Worm (Caenorhabditis elegans) whole organism, L2 larva: Measurements from ENCODE around the gene ccdc-149.

Experiments
- C34F6.9 ChIP-seq: fragments of 150-350 bp; optimal IDR thresholded peaks from 2 replicates; lab custom pipeline; 2014; ENCODE audit warnings: missing biosample characterization, missing genetic modification characterization
- F13H6.1 ChIP-seq: sonication (generic microtip); optimal IDR thresholded peaks from 2 replicates; lab custom pipeline; 2016; ENCODE audit warnings: missing genetic modification characterization, missing compliant biosample characterization
- Y55F3AM.14 ChIP-seq: fragments of 200-800 bp; sonication (Bioruptor generic); optimal IDR thresholded peaks from 2 replicates; lab custom pipeline; 2018; ENCODE audit warnings: mild to moderate bottlenecking, missing genetic modification characterization, missing compliant biosample characterization
- ZK546.5 ChIP-seq: sonication (generic microtip); optimal IDR thresholded peaks from 2 replicates; lab custom pipeline; 2017; ENCODE audit warnings: missing biosample characterization, missing genetic modification characterization
- ama-1 ChIP-seq: fragments of 150-350 bp; optimal IDR thresholded peaks from 2 replicates; lab custom pipeline; 2018; ENCODE audit warnings: inconsistent platforms
- blmp-1 ChIP-seq: sonication (generic microtip); optimal IDR thresholded peaks from 2 replicates; lab custom pipeline; 2017; ENCODE audit warnings: missing genetic modification characterization, mild to moderate bottlenecking, missing compliant biosample characterization, antibody characterized with exemption, moderate library complexity; ENCODE audit not compliant: insufficient read depth
- ceh-16 ChIP-seq: fragments of 150-350 bp; optimal IDR thresholded peaks from 2 replicates; lab custom pipeline; 2014; ENCODE audit warnings: missing biosample characterization, missing genetic modification characterization
- dmd-4 ChIP-seq: sonication (generic microtip); optimal IDR thresholded peaks from 2 replicates; lab custom pipeline; 2017; ENCODE audit warnings: missing biosample characterization, missing genetic modification characterization
- elt-3 ChIP-seq: sonication (generic microtip); optimal IDR thresholded peaks from 2 replicates; lab custom pipeline; 2017; ENCODE audit warnings: missing biosample characterization, missing genetic modification characterization
- fos-1 ChIP-seq: fragments of 150-350 bp; optimal IDR thresholded peaks from 2 replicates; lab custom pipeline; 2014; ENCODE audit warnings: missing biosample characterization, missing genetic modification characterization
- gmeb-1 ChIP-seq: fragments of 150-350 bp; optimal IDR thresholded peaks from 2 replicates; lab custom pipeline; 2014; ENCODE audit warnings: missing biosample characterization, missing genetic modification characterization
- lin-11 ChIP-seq: fragments of 150-350 bp; sonication (generic microtip); optimal IDR thresholded peaks from 2 replicates; lab custom pipeline; 2014; ENCODE audit warnings: missing biosample characterization, missing genetic modification characterization, inconsistent platforms, mixed read lengths
- lin-13 ChIP-seq: fragments of 150-350 bp; optimal IDR thresholded peaks from 2 replicates; lab custom pipeline; 2014; ENCODE audit warnings: missing biosample characterization, missing genetic modification reagents, missing genetic modification characterization
- lin-39 ChIP-seq: fragments of 150-350 bp; optimal IDR thresholded peaks from 2 replicates; lab custom pipeline; 2014; ENCODE audit warnings: missing biosample characterization, missing genetic modification reagents, missing genetic modification characterization
- mab-5 ChIP-seq: fragments of 150-350 bp; optimal IDR thresholded peaks from 2 replicates; lab custom pipeline; 2014; ENCODE audit warnings: missing biosample characterization, missing genetic modification characterization
- mbf-1 ChIP-seq: sonication (generic microtip); optimal IDR thresholded peaks from 2 replicates; lab custom pipeline; 2017; ENCODE audit warnings: missing biosample characterization, missing genetic modification characterization
- mdl-1 ChIP-seq, 2 experiments: fragments of 150-350 bp in 1 of 2; sonication (generic microtip) in 1 of 2; optimal IDR thresholded peaks; 2 replicates each; lab custom pipeline; 2017; ENCODE audit warnings: missing biosample characterization in 2 of 2, missing genetic modification characterization in 2 of 2
- nhr-10 ChIP-seq: sonication (generic microtip); optimal IDR thresholded peaks from 2 replicates; lab custom pipeline; 2017; ENCODE audit warnings: missing biosample characterization, missing genetic modification characterization
- nhr-11 ChIP-seq: fragments of 150-350 bp; optimal IDR thresholded peaks from 2 replicates; lab custom pipeline; 2014; ENCODE audit warnings: missing biosample characterization, missing genetic modification characterization
- nhr-12 ChIP-seq: fragments of 150-350 bp; optimal IDR thresholded peaks from 2 replicates; lab custom pipeline; 2014; ENCODE audit warnings: missing biosample characterization, missing genetic modification characterization
- nhr-129 ChIP-seq: fragments of 150-350 bp; optimal IDR thresholded peaks from 2 replicates; lab custom pipeline; 2014; ENCODE audit warnings: missing biosample characterization, missing genetic modification characterization
- nhr-237 ChIP-seq: fragments of 150-350 bp; optimal IDR thresholded peaks from 2 replicates; lab custom pipeline; 2014; ENCODE audit warnings: missing biosample characterization, missing genetic modification characterization
- nhr-25 ChIP-seq: fragments of 150-350 bp; sonication (generic microtip); optimal IDR thresholded peaks from 3 replicates; lab custom pipeline; 2014; ENCODE audit warnings: missing biosample characterization, missing genetic modification characterization
- nhr-6 ChIP-seq: fragments of 150-350 bp; optimal IDR thresholded peaks from 2 replicates; lab custom pipeline; 2014; ENCODE audit warnings: missing biosample characterization, missing genetic modification characterization
- peb-1 ChIP-seq: fragments of 150-350 bp; optimal IDR thresholded peaks from 2 replicates; lab custom pipeline; 2014; ENCODE audit warnings: missing biosample characterization, missing genetic modification characterization
- sem-4 ChIP-seq: fragments of 150-350 bp; optimal IDR thresholded peaks from 2 replicates; lab custom pipeline; 2014; ENCODE audit warnings: missing biosample characterization, missing genetic modification reagents, missing genetic modification characterization
- skn-1 ChIP-seq: sonication (generic microtip); optimal IDR thresholded peaks from 2 replicates; lab custom pipeline; 2017; ENCODE audit warnings: missing biosample characterization, missing genetic modification characterization
- sma-3 ChIP-seq: sonication (generic microtip); optimal IDR thresholded peaks from 2 replicates; lab custom pipeline; 2016; ENCODE audit warnings: missing genetic modification reagents, missing genetic modification characterization, missing compliant biosample characterization
- sma-9 ChIP-seq, 2 experiments: fragments of 150-350 bp in 1 of 2; sonication (generic microtip) in 1 of 2; optimal IDR thresholded peaks; 2 replicates each; lab custom pipeline; 2014 to 2016; ENCODE audit warnings: missing genetic modification characterization in 2 of 2, mild to moderate bottlenecking in 1 of 2, missing biosample characterization in 1 of 2, missing compliant biosample characterization in 1 of 2, missing genetic modification reagents in 1 of 2, moderate library complexity in 1 of 2
- unc-55 ChIP-seq: fragments of 150-350 bp; sonication (generic microtip); optimal IDR thresholded peaks from 3 replicates; lab custom pipeline; 2014; ENCODE audit warnings: missing biosample characterization, missing genetic modification reagents, missing genetic modification characterization
- unc-62 ChIP-seq: fragments of 150-350 bp; optimal IDR thresholded peaks from 2 replicates; lab custom pipeline; 2014; ENCODE audit warnings: missing biosample characterization, missing genetic modification reagents, missing genetic modification characterization
- zag-1 ChIP-seq: fragments of 150-350 bp; optimal IDR thresholded peaks from 2 replicates; lab custom pipeline; 2014; ENCODE audit warnings: missing biosample characterization, missing genetic modification characterization
- ztf-11 ChIP-seq: sonication (generic microtip); optimal IDR thresholded peaks from 2 replicates; lab custom pipeline; 2017; ENCODE audit warnings: missing biosample characterization, missing genetic modification characterization

The ccdc-149 gene

DNA sequence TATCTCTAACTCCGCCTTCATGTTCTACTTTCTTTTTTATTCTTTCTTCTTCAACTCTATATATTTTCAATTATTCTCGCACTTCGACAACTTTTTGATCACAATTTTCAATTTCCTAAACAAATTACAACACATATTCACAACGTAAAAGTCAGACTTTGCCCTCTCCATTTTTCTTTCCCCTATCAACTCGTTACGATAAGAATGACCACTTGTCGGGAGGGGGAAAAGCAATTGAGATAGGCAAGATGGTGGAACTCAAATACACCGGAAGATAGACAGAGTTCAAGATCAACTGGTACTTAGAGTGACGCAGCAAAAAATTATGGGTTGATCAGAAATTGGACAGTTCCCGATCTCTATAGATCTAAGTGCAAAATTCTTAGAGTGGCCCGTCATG lies 43.8 kb upstream of the ccdc-149 start:
- TF ChIP-seq gmeb-1 (tag; lab: Kevin White, UChicago), result no peak
- TF ChIP-seq lin-39 (tag; lab: Kevin White, UChicago), result no peak
- TF ChIP-seq F13H6.1 (tag; lab: Kevin White, UChicago), result no peak
- peak; percentile 13 for TF ChIP-seq sma-9 (GFP tag; optimal IDR thresholded peaks at IDR 0.05; lab: Kevin White, UChicago)
- TF ChIP-seq sma-9 (tag; optimal IDR thresholded peaks at IDR 0.05; lab: Kevin White, UChicago), result no peak
- no peak for TF ChIP-seq mab-5 (tag; lab: Kevin White, UChicago)
- TF ChIP-seq lin-13 (GFP tag; lab: Kevin White, UChicago), result no peak
- TF ChIP-seq fos-1 (tag; lab: Kevin White, UChicago), result peak; percentile 23
- TF ChIP-seq dmd-4, result no peak
- no peak for TF ChIP-seq ztf-11 (tag; lab: Kevin White, UChicago)
- no peak for TF ChIP-seq nhr-6 (tag; lab: Kevin White, UChicago)
- TF ChIP-seq, all 48 proteins: peak for 2

DNA sequence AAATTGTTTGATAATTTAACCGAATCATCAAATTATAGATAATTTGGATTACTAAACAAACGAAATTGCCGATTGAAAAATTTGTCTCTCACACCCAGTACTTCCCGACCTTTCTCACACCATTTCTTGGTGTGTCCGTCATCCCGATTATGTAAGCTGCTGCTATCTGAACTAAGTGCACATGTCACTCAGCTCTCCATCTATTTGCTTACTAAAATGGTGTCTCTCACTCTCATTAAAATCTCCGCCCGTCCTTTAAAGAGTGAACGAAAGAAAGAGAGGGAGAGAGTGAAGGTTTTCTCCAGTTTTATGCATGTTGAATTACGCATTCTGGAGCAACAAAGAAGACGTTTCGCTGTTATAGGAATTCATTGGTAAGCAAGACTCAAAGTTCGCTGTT lies 43.3 kb upstream of the ccdc-149 start:
- TF ChIP-seq nhr-237 (no peak), sma-9 (GFP tag; optimal IDR thresholded peaks at IDR 0.05; lab: Kevin White, UChicago) (peak; percentile 4), sma-9 (tag; optimal IDR thresholded peaks at IDR 0.05; lab: Kevin White, UChicago) (no peak), skn-1 (tag; lab: Kevin White, UChicago) (no peak), unc-55 (GFP tag; lab: Kevin White, UChicago) (peak; percentile 89)

DNA sequence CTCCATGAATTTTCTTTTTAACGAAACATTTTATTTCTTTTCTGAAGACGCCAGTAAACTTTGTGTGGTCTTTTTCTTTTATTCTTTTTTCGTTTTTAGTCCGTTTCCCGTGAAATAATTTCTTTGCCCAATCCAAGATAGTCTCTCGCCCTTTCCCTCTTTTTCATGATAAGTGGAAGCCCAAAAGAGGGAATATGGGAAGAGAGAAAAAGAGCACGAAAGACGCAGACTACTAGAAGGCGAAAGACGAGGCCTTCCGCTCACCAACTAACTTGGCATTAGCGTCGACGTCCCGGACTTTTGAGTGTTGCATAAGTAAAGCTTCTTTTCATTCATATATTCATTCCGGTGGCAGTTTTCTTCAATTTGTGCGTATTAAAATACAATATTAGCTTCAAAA lies 41.6 kb upstream of the ccdc-149 start:
- TF ChIP-seq lin-39 (tag; lab: Kevin White, UChicago), result no peak
- TF ChIP-seq C34F6.9 (tag; lab: Kevin White, UChicago), result peak; percentile 58
- TF ChIP-seq nhr-25 (tag; lab: Kevin White, UChicago), result no peak
- TF ChIP-seq nhr-6 (tag; lab: Kevin White, UChicago), result no peak
- no peak for TF ChIP-seq elt-3 (tag; lab: Kevin White, UChicago)
- TF ChIP-seq zag-1 (tag; lab: Kevin White, UChicago), result no peak
- TF ChIP-seq mbf-1, result no peak
- TF ChIP-seq skn-1 (tag; lab: Kevin White, UChicago), result no peak
- no peak for TF ChIP-seq gmeb-1 (tag; lab: Kevin White, UChicago)
- TF ChIP-seq unc-62 (GFP tag; lab: Kevin White, UChicago), result no peak
- no peak for TF ChIP-seq nhr-12 (tag; lab: Kevin White, UChicago)
- TF ChIP-seq nhr-129, result peak; percentile 8
- TF ChIP-seq lin-11 (tag; lab: Kevin White, UChicago), result no peak
- no peak for TF ChIP-seq nhr-10 (tag; lab: Kevin White, UChicago)
- TF ChIP-seq fos-1 (tag; lab: Kevin White, UChicago), result no peak
- TF ChIP-seq lin-13 (GFP tag; lab: Kevin White, UChicago), result no peak
- TF ChIP-seq ama-1 (lab: Kevin White, UChicago), result no peak
- TF ChIP-seq ZK546.5 (tag; lab: Kevin White, UChicago), result no peak
- peak; percentile 53 for TF ChIP-seq unc-55 (GFP tag; lab: Kevin White, UChicago)
- TF ChIP-seq, all 48 proteins: peak for 3

DNA sequence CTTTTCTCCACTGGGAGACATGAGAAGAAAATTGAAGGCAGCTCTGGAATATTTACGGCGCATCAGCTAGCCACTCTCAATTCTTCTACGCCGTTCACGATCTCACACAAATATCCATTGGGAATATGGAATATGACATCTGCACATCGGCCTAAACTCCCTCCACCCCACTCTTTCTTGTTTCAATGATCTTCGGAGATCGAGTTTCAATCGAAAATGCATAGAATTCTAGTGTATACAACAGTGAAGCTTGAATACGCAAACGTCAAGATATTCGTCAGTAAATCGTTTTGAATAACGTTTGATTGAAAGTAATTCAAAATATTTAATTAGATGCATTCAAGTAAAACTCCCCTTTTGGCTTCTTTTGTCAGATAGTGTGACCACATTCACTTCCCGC lies 40.6 kb upstream of the ccdc-149 start:
- peak; percentile 57 for TF ChIP-seq unc-55 (GFP tag; lab: Kevin White, UChicago)
- no peak for TF ChIP-seq Y55F3AM.14 (GFP tag; lab: Kevin White, UChicago)

DNA sequence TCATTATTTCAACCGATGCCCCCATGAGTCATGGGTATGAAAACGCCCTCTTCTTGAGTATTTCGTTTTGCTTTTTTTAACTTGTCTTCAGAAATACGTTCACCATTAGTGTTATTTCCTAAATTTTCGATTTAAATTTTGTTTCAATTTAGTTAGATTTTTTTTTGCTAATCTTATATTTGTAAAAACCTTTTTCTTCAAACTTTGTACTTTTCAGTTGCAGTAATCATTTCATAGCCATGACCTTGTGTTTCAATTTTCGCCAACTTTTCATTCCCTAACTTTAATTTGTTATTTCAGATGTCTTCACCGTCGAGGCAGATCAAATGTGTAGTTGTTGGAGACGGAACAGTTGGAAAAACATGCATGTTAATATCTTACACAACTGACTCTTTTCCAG lies 37.1 kb upstream of the ccdc-149 start, which contains the start of gene mig-2:
mig-2 (plus strand) TSS at position 301 of the 400 bp plus-strand sequence.
- no peak for TF ChIP-seq mdl-1 (tag; optimal IDR thresholded peaks at IDR 0.05; lab: Kevin White, UChicago)
- no peak for TF ChIP-seq blmp-1 (tag; lab: Kevin White, UChicago)
- no peak for TF ChIP-seq ZK546.5 (tag; lab: Kevin White, UChicago)
- TF ChIP-seq nhr-129, result no peak
- no peak for TF ChIP-seq nhr-10 (tag; lab: Kevin White, UChicago)
- no peak for TF ChIP-seq elt-3 (tag; lab: Kevin White, UChicago)
- no peak for TF ChIP-seq ama-1 (lab: Kevin White, UChicago)
- TF ChIP-seq nhr-237, result no peak
- TF ChIP-seq peb-1 (tag; lab: Kevin White, UChicago), result no peak
- TF ChIP-seq nhr-11 (tag; lab: Kevin White, UChicago), result no peak
- no peak for TF ChIP-seq zag-1 (tag; lab: Kevin White, UChicago)
- TF ChIP-seq sma-9 (GFP tag; optimal IDR thresholded peaks at IDR 0.05; lab: Kevin White, UChicago), result no peak
- no peak for TF ChIP-seq sma-9 (tag; optimal IDR thresholded peaks at IDR 0.05; lab: Kevin White, UChicago)
- no peak for TF ChIP-seq ztf-11 (tag; lab: Kevin White, UChicago)
- TF ChIP-seq sem-4 (tag; lab: Kevin White, UChicago), result no peak
- no peak for TF ChIP-seq fos-1 (tag; lab: Kevin White, UChicago)
- TF ChIP-seq gmeb-1 (tag; lab: Kevin White, UChicago), result no peak
- no peak for TF ChIP-seq lin-11 (tag; lab: Kevin White, UChicago)
- TF ChIP-seq ceh-16 (tag; lab: Kevin White, UChicago), result no peak
- no peak for TF ChIP-seq C34F6.9 (tag; lab: Kevin White, UChicago)
- no peak for TF ChIP-seq sma-3 (GFP tag; lab: Kevin White, UChicago)
